Comparison of ENCODE assay signal across 1 fruit fly cellular context in the genomic region with DNA sequence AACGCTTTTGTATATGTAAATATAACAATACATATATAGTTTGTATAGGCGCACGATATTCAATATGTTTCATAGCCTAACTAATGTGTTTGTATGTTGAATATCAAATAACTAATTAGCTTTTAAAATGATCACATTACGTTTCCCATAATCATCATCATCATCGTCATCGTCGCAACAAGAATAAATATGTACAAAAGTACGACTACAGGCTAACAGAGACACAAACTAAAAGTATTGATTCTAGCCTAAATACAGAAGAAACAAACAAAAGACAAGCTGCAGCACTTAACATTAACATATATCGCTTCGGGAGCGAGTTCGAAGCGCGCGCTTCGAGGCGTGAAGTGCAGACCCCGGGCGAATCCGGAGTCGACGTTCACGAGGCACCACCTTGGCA.
TF ChIP-seq lines count a peak whose summit lies in the region.

No protein-coding gene starts in this region.

TF ChIP-seq in whole organism, embryonic, 481 proteins besides CTCF, POLR2A, EP300 and RAD21 (continued from another document):
- TF ChIP-seq CG2875 (GFP tag; optimal IDR thresholded peaks at IDR 0.05; lab: Kevin White, UChicago) = peak; percentile 44
- TF ChIP-seq CG18599 (GFP tag; optimal IDR thresholded peaks at IDR 0.05; lab: Kevin White, UChicago) = peak; percentile 13
- peak; percentile 49 for TF ChIP-seq CG15601 (tag; optimal IDR thresholded peaks at IDR 0.05; lab: Kevin White, UChicago)
- peak; percentile 35 for TF ChIP-seq gem (tag; optimal IDR thresholded peaks at IDR 0.05; lab: Kevin White, UChicago)
- TF ChIP-seq CG6254 (GFP tag; optimal IDR thresholded peaks at IDR 0.05; lab: Kevin White, UChicago) = peak; percentile 6
- TF ChIP-seq Vsx1 (GFP tag; optimal IDR thresholded peaks at IDR 0.05; lab: Kevin White, UChicago) = peak; percentile 51
- TF ChIP-seq Nf-YC (tag; optimal IDR thresholded peaks at IDR 0.05; lab: Kevin White, UChicago) = peak; percentile 5
- TF ChIP-seq CG18764 (GFP tag; optimal IDR thresholded peaks at IDR 0.05; lab: Kevin White, UChicago) = peak; percentile 23
- peak; percentile 1 for TF ChIP-seq CG7556 (GFP tag; optimal IDR thresholded peaks at IDR 0.05; lab: Kevin White, UChicago)
- TF ChIP-seq Hmr (GFP tag; optimal IDR thresholded peaks at IDR 0.05; lab: Kevin White, UChicago) = peak; percentile 32
- TF ChIP-seq hkb (optimal IDR thresholded peaks at IDR 0.05; lab: Kevin White, UChicago) = no peak
- TF ChIP-seq hkb (GFP tag; IDR thresholded peaks at IDR 0.05; lab: Robert Waterston, UW) = peak; percentile 47; the same call in 1 of the 2 replicates
- TF ChIP-seq CG12299 (tag; optimal IDR thresholded peaks at IDR 0.05; lab: Kevin White, UChicago) = no peak
- TF ChIP-seq caup (GFP tag; optimal IDR thresholded peaks at IDR 0.05; lab: Kevin White, UChicago; ENCODE audit: severe bottlenecking) = peak; percentile 36
- peak; percentile 26 for TF ChIP-seq CG3838 (GFP tag; optimal IDR thresholded peaks at IDR 0.05; lab: Kevin White, UChicago)
- peak; percentile 66 for TF ChIP-seq CG6813 (GFP tag; optimal IDR thresholded peaks at IDR 0.05; lab: Kevin White, UChicago)
- TF ChIP-seq CG10543 (GFP tag; optimal IDR thresholded peaks at IDR 0.05; lab: Kevin White, UChicago) = peak; percentile 25
- peak; percentile 11 for TF ChIP-seq CG17385 (GFP tag; optimal IDR thresholded peaks at IDR 0.05; lab: Kevin White, UChicago)
- peak; percentile 18 for TF ChIP-seq CG10209 (GFP tag; optimal IDR thresholded peaks at IDR 0.05; lab: Kevin White, UChicago)
- no peak for TF ChIP-seq gfzf (GFP tag; optimal IDR thresholded peaks at IDR 0.05; lab: Kevin White, UChicago)
- TF ChIP-seq CG3407 (GFP tag; optimal IDR thresholded peaks at IDR 0.05; lab: Kevin White, UChicago) = peak; percentile 32
- TF ChIP-seq PHDP (tag; optimal IDR thresholded peaks at IDR 0.05; lab: Kevin White, UChicago) = peak; percentile 48
- TF ChIP-seq CrebB (tag; optimal IDR thresholded peaks at IDR 0.05; lab: Kevin White, UChicago) = peak; percentile 19
- no peak for TF ChIP-seq slbo (GFP tag; IDR thresholded peaks at IDR 0.05; lab: Robert Waterston, UW)
- TF ChIP-seq HHEX (GFP tag; optimal IDR thresholded peaks at IDR 0.05; lab: Kevin White, UChicago) = peak; percentile 53
- TF ChIP-seq CG8281 (tag; optimal IDR thresholded peaks at IDR 0.05; lab: Kevin White, UChicago) = peak; percentile 32
- TF ChIP-seq CG15269 (tag; optimal IDR thresholded peaks at IDR 0.05; lab: Kevin White, UChicago) = peak; percentile 17
- no peak for TF ChIP-seq croc (GFP tag; conservative IDR thresholded peaks at IDR 0.05; lab: Robert Waterston, UW)
- peak; percentile 31 for TF ChIP-seq unpg (GFP tag; optimal IDR thresholded peaks at IDR 0.05; lab: Kevin White, UChicago)
- TF ChIP-seq CG17186 (GFP tag; optimal IDR thresholded peaks at IDR 0.05; lab: Kevin White, UChicago) = no peak
- TF ChIP-seq Eip74EF (GFP tag; optimal IDR thresholded peaks at IDR 0.05; lab: Kevin White, UChicago) = peak in 1 of 2 experiments; percentile 8
- no peak for TF ChIP-seq zen2 (GFP tag; IDR thresholded peaks at IDR 0.05; lab: Robert Waterston, UW; ENCODE audit: partially characterized antibody)
- peak; percentile 16 for TF ChIP-seq Sox100B (GFP tag; optimal IDR thresholded peaks at IDR 0.05; lab: Kevin White, UChicago)
- TF ChIP-seq Tbp (GFP tag; optimal IDR thresholded peaks at IDR 0.05; lab: Kevin White, UChicago) = no peak
- no peak for TF ChIP-seq D19B (GFP tag; optimal IDR thresholded peaks at IDR 0.05; lab: Kevin White, UChicago)
- TF ChIP-seq gsb-n (tag; optimal IDR thresholded peaks at IDR 0.05; lab: Kevin White, UChicago) = no peak
- TF ChIP-seq ATbp (GFP tag; optimal IDR thresholded peaks at IDR 0.05; lab: Kevin White, UChicago) = peak; percentile 75
- peak; percentile 8 for TF ChIP-seq CG18262 (tag; optimal IDR thresholded peaks at IDR 0.05; lab: Kevin White, UChicago)
- peak; percentile 60 for TF ChIP-seq CG2678 (tag; optimal IDR thresholded peaks at IDR 0.05; lab: Kevin White, UChicago)
- TF ChIP-seq CG3281 (GFP tag; optimal IDR thresholded peaks at IDR 0.05; lab: Kevin White, UChicago) = peak; percentile 11
- TF ChIP-seq mirr (GFP tag; optimal IDR thresholded peaks at IDR 0.05; lab: Kevin White, UChicago) = peak; percentile 62
- no peak for TF ChIP-seq CG11723 (GFP tag; optimal IDR thresholded peaks at IDR 0.05; lab: Kevin White, UChicago)
- 0 out of 3 replicates have a peak, but pooled peaks have one; percentile 17 for TF ChIP-seq so (GFP tag; IDR thresholded peaks at IDR 0.05; lab: Robert Waterston, UW)
- peak; percentile 1 for TF ChIP-seq CG18476 (GFP tag; optimal IDR thresholded peaks at IDR 0.05; lab: Kevin White, UChicago)
- 0 out of 3 replicates have a peak, but pooled peaks have one; percentile 36 for TF ChIP-seq z (GFP tag; IDR thresholded peaks at IDR 0.05; lab: Robert Waterston, UW)
- peak; percentile 53 for TF ChIP-seq wek (GFP tag; optimal IDR thresholded peaks at IDR 0.05; lab: Kevin White, UChicago)
- peak; percentile 40 for TF ChIP-seq lab (GFP tag; optimal IDR thresholded peaks at IDR 0.05; lab: Kevin White, UChicago)
- TF ChIP-seq BtbVII (GFP tag; optimal IDR thresholded peaks at IDR 0.05; lab: Kevin White, UChicago) = peak; percentile 19
- TF ChIP-seq dmrt99B (tag; optimal IDR thresholded peaks at IDR 0.05; lab: Kevin White, UChicago) = peak; percentile 22
- no peak for TF ChIP-seq lmd (GFP tag; IDR thresholded peaks at IDR 0.05; lab: Robert Waterston, UW)
- peak; percentile 23 for TF ChIP-seq fd64A (GFP tag; optimal IDR thresholded peaks at IDR 0.05; lab: Kevin White, UChicago)
TF ChIP-seq in whole organism, embryonic: peak in this region for 70.
